Worm (Caenorhabditis elegans): Measurements from ENCODE around the gene K10D11.2.

DNA sequence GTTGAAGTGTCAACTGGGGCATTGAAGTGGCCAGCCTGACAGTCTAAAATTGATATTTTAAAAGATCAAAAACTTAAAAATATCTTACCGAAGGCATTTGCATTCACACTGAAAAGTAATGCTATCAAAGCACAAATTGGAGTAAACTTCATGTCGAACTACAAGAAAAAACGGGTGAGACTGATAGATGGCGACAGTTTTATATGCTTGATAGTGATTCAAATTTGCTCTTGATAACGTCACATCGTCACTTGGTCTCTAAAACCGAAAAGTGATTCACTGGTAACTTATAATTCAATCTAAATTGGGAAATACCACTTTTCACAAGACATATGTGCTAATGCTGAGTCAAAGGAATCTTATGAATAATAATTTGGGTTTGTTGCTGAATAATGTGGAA is 12.8 kb downstream of the K10D11.2 start, which contains the start of gene K10D11.5:
- TF ChIP-seq fkh-10 (GFP tag; optimal IDR thresholded peaks at IDR 0.05) = no peak
- no peak for TF ChIP-seq ztf-11 (tag; optimal IDR thresholded peaks at IDR 0.05)
- TF ChIP-seq skn-1 (tag; optimal IDR thresholded peaks at IDR 0.05) = no peak
- TF ChIP-seq eor-1 (tag; optimal IDR thresholded peaks at IDR 0.05) = no peak
- no peak for TF ChIP-seq fos-1 (tag; optimal IDR thresholded peaks at IDR 0.05)
